Worm (Caenorhabditis elegans) whole organism, L4/young adult: ENCODE measurements around the gene C09E7.8.

Experiments
- W03F9.2 ChIP-seq: fragments of 150-350 bp; optimal IDR thresholded peaks from 2 replicates; lab custom pipeline; 2014; ENCODE audit warnings: missing biosample characterization, missing genetic modification characterization
- dao-5 ChIP-seq: sonication (generic microtip); optimal IDR thresholded peaks from 2 replicates; lab custom pipeline; 2016; ENCODE audit warnings: missing genotype, missing genetic modification characterization, moderate library complexity, missing compliant biosample characterization
- him-1 ChIP-seq: sonication (generic microtip); optimal IDR thresholded peaks from 2 replicates; lab custom pipeline; 2016; ENCODE audit warnings: missing genotype, missing genetic modification reagents, missing genetic modification characterization, missing compliant biosample characterization

Gene C09E7.8

ce11 chrIII:6558487-6558886, at the start of gene C09E7.8:
C09E7.8 (minus strand) TSS chrIII:6558587.
- no peak for TF ChIP-seq him-1 (tag; lab: Kevin White, UChicago)
- TF ChIP-seq W03F9.2, result no peak
- no peak for TF ChIP-seq dao-5

ce11 chrIII:6607646-6608045, 49.3 kb upstream of the C09E7.8 start:
- TF ChIP-seq him-1 (tag; lab: Kevin White, UChicago), result no peak
- no peak for TF ChIP-seq dao-5
- TF ChIP-seq W03F9.2, result no peak

ce11 chrIII:6607067-6607466, 48.7 kb upstream of the C09E7.8 start:
- no peak for TF ChIP-seq W03F9.2
- TF ChIP-seq dao-5, result no peak
- TF ChIP-seq him-1 (tag; lab: Kevin White, UChicago), result no peak

ce11 chrIII:6606641-6607040, 48.3 kb upstream of the C09E7.8 start:
- TF ChIP-seq dao-5 (no peak), W03F9.2 (no peak), him-1 (tag; lab: Kevin White, UChicago) (no peak)

- TF ChIP-seq dao-5 (peak; percentile 52), W03F9.2 (peak; percentile 79), him-1 (tag; lab: Kevin White, UChicago) (peak; percentile 60)
Measured at ce11 chrIII:6606022-6606467, 47.7 kb upstream of the C09E7.8 start.

- TF ChIP-seq him-1 (tag; lab: Kevin White, UChicago), result no peak
- TF ChIP-seq dao-5, result no peak
- TF ChIP-seq W03F9.2, result no peak
Measured at ce11 chrIII:6605442-6605992, 47.1 kb upstream of the C09E7.8 start.

- TF ChIP-seq him-1 (tag; lab: Kevin White, UChicago) (no peak), W03F9.2 (no peak), dao-5 (no peak)
Measured at ce11 chrIII:6604317-6604716, 45.9 kb upstream of the C09E7.8 start.

ce11 chrIII:6603185-6603584, 44.8 kb upstream of the C09E7.8 start:
- TF ChIP-seq W03F9.2, result no peak
- no peak for TF ChIP-seq dao-5
- TF ChIP-seq him-1 (tag; lab: Kevin White, UChicago), result no peak

- no peak for TF ChIP-seq W03F9.2
- no peak for TF ChIP-seq him-1 (tag; lab: Kevin White, UChicago)
- no peak for TF ChIP-seq dao-5
Measured at ce11 chrIII:6601073-6601472, 42.7 kb upstream of the C09E7.8 start, which contains the start of gene let-765. let-765 (minus strand) TSS chrIII:6601173.

ce11 chrIII:6594069-6594468, 35.7 kb upstream of the C09E7.8 start:
- no peak for TF ChIP-seq dao-5
- TF ChIP-seq W03F9.2, result no peak
- TF ChIP-seq him-1 (tag; lab: Kevin White, UChicago), result no peak

- TF ChIP-seq him-1 (tag; lab: Kevin White, UChicago) (no peak), W03F9.2 (no peak), dao-5 (no peak)
Measured at ce11 chrIII:6592075-6592474, 33.7 kb upstream of the C09E7.8 start, which contains the start of gene F20H11.1. F20H11.1 (minus strand) TSS chrIII:6592175.

ce11 chrIII:6589499-6589898, 31.1 kb upstream of the C09E7.8 start:
- TF ChIP-seq dao-5, result no peak
- no peak for TF ChIP-seq W03F9.2

- no peak for TF ChIP-seq W03F9.2
- TF ChIP-seq him-1 (tag; lab: Kevin White, UChicago), result no peak
- TF ChIP-seq dao-5, result no peak
Measured at ce11 chrIII:6587564-6587963, 29.2 kb upstream of the C09E7.8 start, which contains the start of gene ddo-3. ddo-3 (plus strand) TSS chrIII:6587864.

ce11 chrIII:6581585-6581984, 23.2 kb upstream of the C09E7.8 start, which contains the start of gene acr-21:
acr-21 (plus strand) TSS chrIII:6581885.
- no peak for TF ChIP-seq him-1 (tag; lab: Kevin White, UChicago)
- no peak for TF ChIP-seq W03F9.2
- no peak for TF ChIP-seq dao-5

- TF ChIP-seq W03F9.2 (no peak), him-1 (tag; lab: Kevin White, UChicago) (no peak), dao-5 (no peak)
Measured at ce11 chrIII:6579398-6579797, 21.0 kb upstream of the C09E7.8 start, which contains the start of gene F27B3.8. F27B3.8 (plus strand) TSS chrIII:6579698.

ce11 chrIII:6578505-6578904, 20.1 kb upstream of the C09E7.8 start, which contains the start of gene F27B3.6:
F27B3.6 (minus strand) TSS chrIII:6578605.
- TF ChIP-seq him-1 (tag; lab: Kevin White, UChicago) (no peak), dao-5 (no peak), W03F9.2 (no peak)
